Worm (Caenorhabditis elegans) whole organism, L4 larva: ENCODE measurements around the gene C25D7.10.

Experiments
- F26F4.8 ChIP-seq: fragments of 200-800 bp; sonication (Bioruptor generic); conservative IDR thresholded peaks from 2 replicates; pipeline ENCODE4 v1.3.6; 2022; ENCODE audit warnings: missing genetic modification characterization, missing compliant biosample characterization
- F37D6.2 ChIP-seq: sonication (generic microtip); optimal IDR thresholded peaks from 2 replicates; lab custom pipeline; 2016; ENCODE audit warnings: mild to moderate bottlenecking, missing genetic modification characterization, missing compliant biosample characterization
- R02D3.7 ChIP-seq: fragments of 150-350 bp; sonication (generic microtip); optimal IDR thresholded peaks from 3 replicates; lab custom pipeline; 2014; ENCODE audit warnings: missing biosample characterization, missing genetic modification characterization
- Y48G9A.11 ChIP-seq: fragments of 200-800 bp; sonication (Bioruptor generic); IDR thresholded peaks from 2 replicates; pipeline ENCODE4 v1.3.6; 2022; ENCODE audit warnings: missing genetic modification reagents, missing genetic modification characterization, missing compliant biosample characterization
- aha-1 ChIP-seq: fragments of 150-350 bp; peaks from one replicate; lab custom pipeline; 2014; ENCODE audit warnings: missing biosample characterization, missing genetic modification characterization
- arid-1 ChIP-seq: fragments of 200-800 bp; sonication (Bioruptor generic); conservative IDR thresholded peaks from 2 replicates; pipeline ENCODE4 v1.3.6; 2022; ENCODE audit warnings: missing genetic modification reagents, missing genetic modification characterization, missing compliant biosample characterization
- ceh-28 ChIP-seq: fragments of 150-350 bp; optimal IDR thresholded peaks from 2 replicates; lab custom pipeline; 2014; ENCODE audit warnings: missing biosample characterization, missing genetic modification reagents, missing genetic modification characterization
- ctbp-1 ChIP-seq: fragments of 200-800 bp; sonication (Bioruptor generic); IDR thresholded peaks from 2 replicates; pipeline ENCODE4 v1.3.6; 2022; ENCODE audit warnings: missing genetic modification reagents, missing genetic modification characterization, missing compliant biosample characterization
- daf-16 ChIP-seq, 3 experiments: sonication (generic microtip); optimal IDR thresholded peaks; 2 replicates each; lab custom pipeline; 2016 to 2017; ENCODE audit warnings: missing genetic modification characterization in 3 of 3, missing genetic modification reagents in 3 of 3, mild to moderate bottlenecking in 2 of 3, missing compliant biosample characterization in 2 of 3, missing biosample characterization in 1 of 3, moderate library complexity in 1 of 3
- daf-19 ChIP-seq: fragments of 200-800 bp; sonication (Bioruptor generic); conservative IDR thresholded peaks from 2 replicates; pipeline ENCODE4 v1.3.6; 2022; ENCODE audit warnings: missing genetic modification characterization, missing compliant biosample characterization
- daf-8 ChIP-seq: fragments of 200-800 bp; sonication (Bioruptor generic); IDR thresholded peaks from 2 replicates; pipeline ENCODE4 v1.3.6; 2022; ENCODE audit warnings: missing genetic modification characterization, missing compliant biosample characterization
- dmd-8 ChIP-seq: fragments of 200-800 bp; sonication (Bioruptor generic); IDR thresholded peaks from 2 replicates; pipeline ENCODE4 v1.3.6; 2022; ENCODE audit warnings: missing genetic modification characterization, missing compliant biosample characterization
- dpl-1 ChIP-seq: fragments of 150-350 bp; optimal IDR thresholded peaks from 2 replicates; lab custom pipeline; 2014; ENCODE audit warnings: missing biosample characterization, missing genetic modification reagents, missing genetic modification characterization
- egl-43 ChIP-seq: fragments of 200-800 bp; sonication (Bioruptor generic); IDR thresholded peaks from 2 replicates; pipeline ENCODE4 v1.3.6; 2022; ENCODE audit warnings: missing genetic modification reagents, missing genetic modification characterization, missing compliant biosample characterization
- gei-8 ChIP-seq: fragments of 200-800 bp; sonication (Bioruptor generic); optimal IDR thresholded peaks from 2 replicates; lab custom pipeline; 2018; ENCODE audit warnings: mild to moderate bottlenecking, missing genetic modification characterization, missing compliant biosample characterization
- hif-1 ChIP-seq, 2 experiments: sonication (generic microtip); optimal IDR thresholded peaks; 2 replicates each; lab custom pipeline; 2016 to 2017; ENCODE audit warnings: missing compliant biosample characterization in 2 of 2, missing genetic modification characterization in 2 of 2, missing genetic modification reagents in 2 of 2, missing genotype in 2 of 2, mild to moderate bottlenecking in 1 of 2
- hmg-1.1 ChIP-seq: fragments of 200-800 bp; sonication (Bioruptor generic); IDR thresholded peaks from 2 replicates; pipeline ENCODE4 v1.3.6; 2022; ENCODE audit warnings: missing genetic modification reagents, missing genetic modification characterization, missing compliant biosample characterization
- jun-1 ChIP-seq: fragments of 150-350 bp; optimal IDR thresholded peaks from 2 replicates; lab custom pipeline; 2014; ENCODE audit warnings: missing biosample characterization, missing genetic modification reagents, missing genetic modification characterization
- lin-15B ChIP-seq: fragments of 150-350 bp; sonication (generic microtip); optimal IDR thresholded peaks from 3 replicates; lab custom pipeline; 2014; ENCODE audit warnings: missing biosample characterization, missing genetic modification characterization
- lin-29 ChIP-seq: fragments of 200-800 bp; sonication (Bioruptor generic); IDR thresholded peaks from 2 replicates; pipeline ENCODE4 v1.3.6; 2022; ENCODE audit warnings: missing genetic modification reagents, missing genetic modification characterization, missing compliant biosample characterization
- lin-39 ChIP-seq: fragments of 150-350 bp; optimal IDR thresholded peaks from 2 replicates; lab custom pipeline; 2014; ENCODE audit warnings: missing biosample characterization, missing genetic modification reagents, missing genetic modification characterization
- mep-1 ChIP-seq: fragments of 150-350 bp; sonication (generic microtip); optimal IDR thresholded peaks from 3 replicates; lab custom pipeline; 2014; ENCODE audit warnings: missing biosample characterization, missing genetic modification characterization
- mxl-2 ChIP-seq: fragments of 200-800 bp; sonication (Bioruptor generic); conservative IDR thresholded peaks from 2 replicates; pipeline ENCODE4 v1.3.6; 2022; ENCODE audit warnings: missing genetic modification reagents, missing genetic modification characterization, missing compliant biosample characterization
- mxl-3 ChIP-seq: fragments of 200-800 bp; sonication (Bioruptor generic); optimal IDR thresholded peaks from 2 replicates; lab custom pipeline; 2018; ENCODE audit warnings: mild to moderate bottlenecking, missing genetic modification characterization, missing compliant biosample characterization
- nhr-10 ChIP-seq: fragments of 150-350 bp; optimal IDR thresholded peaks from 2 replicates; lab custom pipeline; 2014; ENCODE audit warnings: missing biosample characterization, missing genetic modification characterization
- nhr-237 ChIP-seq: sonication (generic microtip); optimal IDR thresholded peaks from 2 replicates; lab custom pipeline; 2017; ENCODE audit warnings: missing biosample characterization, missing genetic modification characterization
- nhr-41 ChIP-seq: fragments of 200-800 bp; sonication (Bioruptor generic); IDR thresholded peaks from 2 replicates; pipeline ENCODE4 v1.3.6; 2022; ENCODE audit warnings: missing genetic modification reagents, missing genetic modification characterization, missing compliant biosample characterization
- nhr-6 ChIP-seq: fragments of 150-350 bp; optimal IDR thresholded peaks from 2 replicates; lab custom pipeline; 2014; ENCODE audit warnings: missing biosample characterization, missing genetic modification characterization
- nhr-76 ChIP-seq: fragments of 150-350 bp; optimal IDR thresholded peaks from 2 replicates; lab custom pipeline; 2014; ENCODE audit warnings: missing biosample characterization, missing genetic modification characterization
- php-3 ChIP-seq: fragments of 200-800 bp; sonication (Bioruptor generic); IDR thresholded peaks from 2 replicates; pipeline ENCODE4 v1.3.6; 2022; ENCODE audit warnings: missing genetic modification reagents, missing genetic modification characterization, missing compliant biosample characterization
- tra-1 ChIP-seq: fragments of 200-800 bp; sonication (Bioruptor generic); IDR thresholded peaks from 2 replicates; pipeline ENCODE4 v1.3.6; 2022; ENCODE audit warnings: missing genetic modification reagents, missing genetic modification characterization, missing compliant biosample characterization
- unc-39 ChIP-seq: sonication (generic microtip); optimal IDR thresholded peaks from 2 replicates; lab custom pipeline; 2017; ENCODE audit warnings: missing biosample characterization, missing genetic modification characterization
- zag-1 ChIP-seq: fragments of 150-350 bp; optimal IDR thresholded peaks from 2 replicates; lab custom pipeline; 2014; ENCODE audit warnings: missing biosample characterization, missing genetic modification characterization
- zip-11 ChIP-seq: fragments of 200-800 bp; sonication (Bioruptor generic); IDR thresholded peaks from 2 replicates; pipeline ENCODE4 v1.3.6; 2022; ENCODE audit warnings: missing genetic modification characterization, missing compliant biosample characterization
- ztf-7 ChIP-seq: fragments of 150-350 bp; optimal IDR thresholded peaks from 2 replicates; lab custom pipeline; 2014; ENCODE audit warnings: missing biosample characterization, missing genetic modification characterization

C25D7.10 gene

DNA sequence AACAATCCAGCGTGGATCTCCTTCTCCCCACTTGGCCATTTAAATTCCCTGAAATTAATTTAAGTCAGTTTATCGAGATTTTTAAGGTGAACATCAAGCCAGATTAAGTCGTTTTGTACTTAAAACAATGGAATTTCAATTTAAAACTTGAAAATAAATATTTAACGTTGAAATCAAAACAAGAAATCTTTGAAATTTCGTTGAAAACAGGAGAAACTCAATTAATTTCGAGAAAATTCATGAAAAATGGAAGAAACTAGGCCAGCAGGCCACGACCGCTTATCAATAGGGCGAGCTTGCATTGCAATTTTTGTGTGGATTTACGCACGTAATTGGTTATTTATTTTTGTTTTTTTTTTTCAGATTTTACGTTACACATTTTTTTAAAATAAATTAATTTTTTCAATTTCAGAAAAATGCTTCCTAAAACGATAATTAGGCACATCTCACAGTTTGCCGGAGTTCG is 18.1 kb downstream of the C25D7.10 start, which contains the start of the genes ahsa-1 and C01G10.7 (continued):
- peak; percentile 99 for TF ChIP-seq nhr-6
- no peak for TF ChIP-seq dmd-8 (GFP tag; lab: Robert Waterston, UW)
- no peak for TF ChIP-seq daf-19

DNA sequence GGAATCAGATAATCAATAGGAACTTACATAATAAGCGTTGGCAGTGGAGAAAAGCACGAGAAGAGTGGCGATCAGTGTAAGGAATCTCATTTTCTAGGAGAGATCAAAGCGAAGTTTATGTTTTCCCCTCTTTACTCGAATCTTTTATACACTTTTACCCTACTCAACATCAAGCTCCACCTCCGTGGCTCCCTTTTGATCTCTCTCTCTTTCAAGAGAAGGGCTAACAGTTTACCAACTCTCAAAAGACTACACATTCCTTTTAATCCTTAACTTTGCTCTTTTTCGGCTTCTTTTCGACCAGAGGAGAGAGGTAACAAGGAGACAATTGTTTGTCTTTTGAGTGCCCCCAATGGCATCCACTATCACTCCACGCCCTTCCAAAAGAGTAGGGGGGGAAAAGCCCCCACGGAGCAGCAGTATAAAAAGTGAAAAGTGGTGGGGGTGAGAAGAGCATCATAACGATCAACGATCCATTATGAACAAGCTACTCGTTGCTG is 20.0 kb downstream of the C25D7.10 start, which contains the start of the genes C01G10.15 and C01G10.6:
Gene C01G10.15 (minus strand): TSS at position 101 of the 500 bp plus-strand sequence.
Gene C01G10.6 (plus strand): TSS at position 450 of the 500 bp plus-strand sequence.
- TF ChIP-seq mxl-2 (GFP tag; lab: Robert Waterston, UW) (no peak), php-3 (GFP tag; lab: Robert Waterston, UW) (no peak), zip-11 (GFP tag; lab: Robert Waterston, UW) (no peak), mep-1 (tag; lab: Kevin White, UChicago) (no peak), gei-8 (GFP tag; lab: Kevin White, UChicago) (no peak), nhr-10 (tag; lab: Kevin White, UChicago) (no peak), hif-1 (tag; optimal IDR thresholded peaks at IDR 0.05; lab: Kevin White, UChicago) (no peak), R02D3.7 (tag; lab: Kevin White, UChicago) (no peak), lin-15B (no peak), F37D6.2 (tag; lab: Kevin White, UChicago) (no peak), nhr-237 (tag; lab: Kevin White, UChicago) (no peak), egl-43 (GFP tag; lab: Robert Waterston, UW) (no peak), mxl-3 (no peak), daf-16 (GFP tag; optimal IDR thresholded peaks at IDR 0.05; lab: Kevin White, UChicago) (no peak), daf-16 (tag; optimal IDR thresholded peaks at IDR 0.05; lab: Kevin White, UChicago) (no peak), unc-39 (tag; lab: Kevin White, UChicago) (no peak), F26F4.8 (GFP tag; lab: Robert Waterston, UW) (no peak), Y48G9A.11 (GFP tag; lab: Robert Waterston, UW) (no peak), ctbp-1 (no peak)

DNA sequence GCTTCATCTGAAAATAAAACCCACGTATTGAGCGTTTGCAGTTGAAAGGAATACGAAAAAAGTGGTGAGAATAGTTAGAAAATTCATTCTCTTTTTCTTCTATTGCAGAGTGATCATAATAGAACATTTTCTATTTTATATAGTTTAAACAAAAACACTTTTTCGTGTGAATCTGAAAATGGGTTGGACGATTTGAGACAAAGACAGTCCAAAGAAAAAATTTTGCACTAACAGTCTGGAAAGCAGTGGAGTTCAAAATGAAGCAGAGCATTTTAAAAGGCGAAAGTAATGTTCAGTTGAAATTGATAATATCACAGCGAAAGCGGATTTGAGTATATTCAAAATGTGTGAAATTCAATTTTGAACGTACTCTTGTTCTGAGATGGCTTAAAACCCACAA is 21.3 kb downstream of the C25D7.10 start, which contains the start of gene C01G10.18:
Gene C01G10.18 (minus strand): TSS at position 101 of the 400 bp plus-strand sequence.
- TF ChIP-seq egl-43 (GFP tag; lab: Robert Waterston, UW) (no peak), jun-1 (tag; lab: Kevin White, UChicago) (no peak), daf-16 (GFP tag; optimal IDR thresholded peaks at IDR 0.05; lab: Kevin White, UChicago) (no peak), daf-16 (tag; optimal IDR thresholded peaks at IDR 0.05; lab: Kevin White, UChicago) (no peak), arid-1 (GFP tag; lab: Robert Waterston, UW) (no peak), ztf-7 (tag; lab: Kevin White, UChicago) (no peak), aha-1 (tag; lab: Kevin White, UChicago) (no peak), ceh-28 (tag; lab: Kevin White, UChicago) (no peak), dpl-1 (no peak)

DNA sequence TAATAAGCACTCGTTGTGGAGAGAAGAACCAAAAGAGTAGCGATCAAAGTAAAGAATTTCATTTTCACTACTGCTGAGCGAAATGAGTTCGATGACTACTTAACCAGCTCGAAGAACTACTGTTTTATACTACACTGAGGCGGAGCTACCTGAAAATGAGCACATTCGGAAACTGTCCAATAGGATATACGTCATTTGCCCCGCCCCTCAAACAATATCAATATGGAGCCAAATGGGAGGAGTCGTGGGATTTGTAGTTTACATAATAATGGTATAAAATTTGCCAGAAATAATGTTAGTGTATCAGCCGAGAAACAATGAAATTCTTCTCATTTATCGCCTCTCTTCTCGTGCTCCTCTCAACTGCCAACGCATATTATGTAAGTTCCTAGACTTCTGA is 22.2 kb downstream of the C25D7.10 start, which contains the start of the genes C01G10.5 and C01G10.4:
Gene C01G10.5 (minus strand): TSS at position 101 of the 400 bp plus-strand sequence.
Gene C01G10.4 (plus strand): TSS at position 303 of the 400 bp plus-strand sequence.
- TF ChIP-seq daf-8 (GFP tag; lab: Robert Waterston, UW) (no peak), lin-39 (no peak), nhr-76 (tag; lab: Kevin White, UChicago) (no peak), lin-15B (no peak), zag-1 (tag; lab: Kevin White, UChicago) (no peak), ctbp-1 (no peak), nhr-41 (GFP tag; lab: Robert Waterston, UW) (no peak), lin-29 (GFP tag; lab: Robert Waterston, UW) (no peak), hmg-1.1 (GFP tag; lab: Robert Waterston, UW) (no peak), php-3 (GFP tag; lab: Robert Waterston, UW) (no peak), tra-1 (GFP tag; lab: Robert Waterston, UW) (no peak)
